Fruit fly (Drosophila melanogaster) whole organism, adult: ENCODE data around the gene CG5500.

ENCODE experiments used
- CG11617 ChIP-seq: fragments of 200-800 bp; sonication (Bioruptor generic); optimal IDR thresholded peaks from 2 replicates; lab custom pipeline; 2017; ENCODE audit warnings: mild to moderate bottlenecking, missing biosample characterization, missing genetic modification reagents, missing genetic modification characterization
- CG12768 ChIP-seq: fragments of 200-800 bp; sonication (Bioruptor generic); optimal IDR thresholded peaks from 2 replicates; lab custom pipeline; 2017; ENCODE audit warnings: missing biosample characterization, missing genetic modification characterization, mild to moderate bottlenecking, moderate library complexity, missing genetic modification reagents
- CG14711 ChIP-seq: fragments of 200-800 bp; sonication (Bioruptor generic); optimal IDR thresholded peaks from 2 replicates; lab custom pipeline; 2018; ENCODE audit warnings: missing biosample characterization, mild to moderate bottlenecking, missing genetic modification characterization, moderate library complexity
- CG1620 ChIP-seq: fragments of 200-800 bp; sonication (Bioruptor generic); optimal IDR thresholded peaks from 2 replicates; lab custom pipeline; 2016; ENCODE audit warnings: missing biosample characterization, missing genetic modification characterization
- CG33017 ChIP-seq: fragments of 200-800 bp; sonication (Bioruptor generic); optimal IDR thresholded peaks from 2 replicates; lab custom pipeline; 2018; ENCODE audit warnings: missing biosample characterization, mild to moderate bottlenecking, missing genetic modification characterization, moderate library complexity
- CG5204 ChIP-seq: fragments of 200-800 bp; sonication (Bioruptor generic); optimal IDR thresholded peaks from 2 replicates; lab custom pipeline; 2016; ENCODE audit warnings: missing biosample characterization, missing genetic modification characterization
- CG7045 ChIP-seq: fragments of 200-800 bp; sonication (Bioruptor generic); optimal IDR thresholded peaks from 2 replicates; lab custom pipeline; 2017; ENCODE audit warnings: missing biosample characterization, mild to moderate bottlenecking, missing genetic modification characterization
- CG7101 ChIP-seq: fragments of 200-800 bp; sonication (Bioruptor generic); optimal IDR thresholded peaks from 2 replicates; lab custom pipeline; 2018; ENCODE audit warnings: missing biosample characterization, mild to moderate bottlenecking, missing genetic modification characterization, moderate library complexity
- Clk ChIP-seq: fragments of 200-800 bp; sonication (Bioruptor generic); optimal IDR thresholded peaks from 2 replicates; lab custom pipeline; 2017; ENCODE audit warnings: missing biosample characterization, missing genetic modification characterization
- Crg-1 ChIP-seq: fragments of 200-800 bp; sonication (Bioruptor generic); optimal IDR thresholded peaks from 2 replicates; lab custom pipeline; 2016; ENCODE audit warnings: missing biosample characterization, missing genetic modification characterization
- Hr96 ChIP-seq: fragments of 200-800 bp; sonication (Bioruptor generic); optimal IDR thresholded peaks from 2 replicates; lab custom pipeline; 2016; ENCODE audit warnings: missing biosample characterization, missing genetic modification characterization
- Mnt ChIP-seq: fragments of 200-800 bp; sonication (Bioruptor generic); optimal IDR thresholded peaks from 2 replicates; lab custom pipeline; 2016; ENCODE audit warnings: missing biosample characterization, mild to moderate bottlenecking, missing genetic modification characterization
- bab1 ChIP-seq: fragments of 200-800 bp; sonication (Bioruptor generic); optimal IDR thresholded peaks from 3 replicates; lab custom pipeline; 2019; ENCODE audit warnings: missing biosample characterization, mild to moderate bottlenecking, missing genetic modification characterization, moderate library complexity
- cic ChIP-seq: fragments of 200-800 bp; sonication (Bioruptor generic); optimal IDR thresholded peaks from 2 replicates; lab custom pipeline; 2017; ENCODE audit warnings: missing biosample characterization, mild to moderate bottlenecking, missing genetic modification characterization, moderate library complexity
- cnc ChIP-seq, 2 experiments: fragments of >200 bp; optimal IDR thresholded peaks; 2 replicates each; lab custom pipeline; 2017
- kay ChIP-seq: fragments of 200-800 bp; sonication (Bioruptor generic); peaks from one replicate; lab custom pipeline; 2016; ENCODE audit warnings: missing biosample characterization, missing genetic modification characterization, borderline replicate concordance
- ovo ChIP-seq: fragments of 200-800 bp; sonication (Bioruptor generic); optimal IDR thresholded peaks from 2 replicates; lab custom pipeline; 2016; ENCODE audit warnings: missing biosample characterization, missing genetic modification characterization
- pad ChIP-seq: fragments of 200-800 bp; sonication (Bioruptor generic); optimal IDR thresholded peaks from 3 replicates; lab custom pipeline; 2017; ENCODE audit warnings: missing biosample characterization, missing genetic modification characterization, mild to moderate bottlenecking, moderate library complexity, missing genetic modification reagents
- tj ChIP-seq: fragments of 200-800 bp; sonication (Bioruptor generic); optimal IDR thresholded peaks from 3 replicates; lab custom pipeline; 2017; ENCODE audit warnings: missing biosample characterization, mild to moderate bottlenecking, missing genetic modification characterization, moderate library complexity
- toe ChIP-seq: fragments of 200-800 bp; sonication (Bioruptor generic); optimal IDR thresholded peaks from 2 replicates; lab custom pipeline; 2016; ENCODE audit warnings: missing biosample characterization, missing genetic modification characterization

CG5500 gene

dm6 chr3R:26906711-26907510 lies 30.5 kb downstream of the CG5500 start:
- TF ChIP-seq Mnt (GFP tag; lab: Kevin White, UChicago) (no peak), cnc (optimal IDR thresholded peaks at IDR 0.05; lab: Kevin White, UChicago) (no peak)

- no peak for TF ChIP-seq CG5204 (GFP tag; lab: Kevin White, UChicago)
- no peak for TF ChIP-seq ovo (GFP tag; lab: Kevin White, UChicago)
- TF ChIP-seq Crg-1 (GFP tag; lab: Kevin White, UChicago), result no peak
- TF ChIP-seq pad (GFP tag; lab: Kevin White, UChicago), result no peak
- TF ChIP-seq Clk, result no peak
- TF ChIP-seq toe (GFP tag; lab: Kevin White, UChicago), result no peak
- TF ChIP-seq Hr96 (GFP tag; lab: Kevin White, UChicago), result no peak
- TF ChIP-seq CG11617 (GFP tag; lab: Kevin White, UChicago), result no peak
- TF ChIP-seq bab1, result no peak
- no peak for TF ChIP-seq CG7101 (tag; lab: Kevin White, UChicago)
- TF ChIP-seq CG1620, result no peak
- TF ChIP-seq Mnt (GFP tag; lab: Kevin White, UChicago), result no peak
- no peak for TF ChIP-seq CG7045 (GFP tag; lab: Kevin White, UChicago)
These were observed 32.3 kb downstream of the CG5500 start for dm6 chr3R:26908750-26909149.

- TF ChIP-seq tj (GFP tag; lab: Kevin White, UChicago), result no peak
- TF ChIP-seq Hr96 (GFP tag; lab: Kevin White, UChicago), result no peak
- TF ChIP-seq bab1, result peak; percentile 60
- no peak for TF ChIP-seq CG12768
- TF ChIP-seq CG7101 (tag; lab: Kevin White, UChicago), result no peak
- peak; percentile 83 for TF ChIP-seq Mnt (GFP tag; lab: Kevin White, UChicago)
- peak; percentile 93 for TF ChIP-seq CG14711
- TF ChIP-seq CG11617 (GFP tag; lab: Kevin White, UChicago), result no peak
- TF ChIP-seq CG33017, result no peak
These were observed 36.2 kb downstream of the CG5500 start, which contains the start of gene Ets97D for dm6 chr3R:26912615-26913014. Ets97D (minus strand) TSS chr3R:26912886.

- TF ChIP-seq toe (GFP tag; lab: Kevin White, UChicago) (no peak), Hr96 (GFP tag; lab: Kevin White, UChicago) (peak; percentile 6), Clk (peak; percentile 11), kay (GFP tag; lab: Kevin White, UChicago) (peak; percentile 38), CG14711 (no peak), CG11617 (GFP tag; lab: Kevin White, UChicago) (peak; percentile 78), Mnt (GFP tag; lab: Kevin White, UChicago) (peak; percentile 59), ovo (GFP tag; lab: Kevin White, UChicago) (peak; percentile 50), CG33017 (peak; percentile 50), CG7045 (GFP tag; lab: Kevin White, UChicago) (peak; percentile 52), cic (peak; percentile 57), bab1 (peak; percentile 38), Crg-1 (GFP tag; lab: Kevin White, UChicago) (peak; percentile 75), CG12768 (peak; percentile 49), tj (GFP tag; lab: Kevin White, UChicago) (peak; percentile 75), cnc (optimal IDR thresholded peaks at IDR 0.05; lab: Kevin White, UChicago) (peak in 1 of 2 experiments; percentile 69), CG5204 (GFP tag; lab: Kevin White, UChicago) (peak; percentile 37), pad (GFP tag; lab: Kevin White, UChicago) (peak; percentile 40), CG1620 (peak; percentile 18), CG7101 (tag; lab: Kevin White, UChicago) (peak; percentile 54)
These were observed 39.1 kb downstream of the CG5500 start, which contains the start of gene CG46339 for dm6 chr3R:26915463-26915925. CG46339 (plus strand) TSS chr3R:26915761.

dm6 chr3R:26918857-26919256 lies 42.4 kb downstream of the CG5500 start:
- TF ChIP-seq kay (GFP tag; lab: Kevin White, UChicago) (no peak), CG33017 (no peak), CG5204 (GFP tag; lab: Kevin White, UChicago) (no peak), Clk (no peak), Hr96 (GFP tag; lab: Kevin White, UChicago) (no peak), cic (no peak), Crg-1 (GFP tag; lab: Kevin White, UChicago) (no peak), CG11617 (GFP tag; lab: Kevin White, UChicago) (no peak), cnc (optimal IDR thresholded peaks at IDR 0.05; lab: Kevin White, UChicago) (no peak), Mnt (GFP tag; lab: Kevin White, UChicago) (no peak), CG12768 (no peak), bab1 (no peak)

dm6 chr3R:26923830-26924333 lies 47.5 kb downstream of the CG5500 start:
- TF ChIP-seq kay (GFP tag; lab: Kevin White, UChicago), result peak; percentile 15
- TF ChIP-seq Hr96 (GFP tag; lab: Kevin White, UChicago), result no peak
- TF ChIP-seq CG7045 (GFP tag; lab: Kevin White, UChicago), result no peak
- no peak for TF ChIP-seq CG1620
- no peak for TF ChIP-seq Clk
